Fruit fly (Drosophila melanogaster) whole organism, prepupa: ENCODE results near the gene CG6048.

Source experiments
- Blimp-1 ChIP-seq: fragments of 200-800 bp; sonication (Bioruptor generic); optimal IDR thresholded peaks from 3 replicates; lab custom pipeline; 2017; ENCODE audit warnings: missing biosample characterization, missing genetic modification characterization, mild to moderate bottlenecking, moderate library complexity, missing genetic modification reagents
- CG16779 ChIP-seq: fragments of 200-800 bp; sonication (Bioruptor generic); optimal IDR thresholded peaks from 3 replicates; lab custom pipeline; 2017; ENCODE audit warnings: missing biosample characterization, mild to moderate bottlenecking, missing genetic modification characterization
- CG34406 ChIP-seq: fragments of 200-800 bp; sonication (Bioruptor generic); optimal IDR thresholded peaks from 3 replicates; lab custom pipeline; 2016; ENCODE audit warnings: missing biosample characterization, missing genetic modification characterization
- CG4318 ChIP-seq: fragments of 200-800 bp; sonication (Bioruptor generic); optimal IDR thresholded peaks from 3 replicates; lab custom pipeline; 2017; ENCODE audit warnings: missing biosample characterization, mild to moderate bottlenecking, missing genetic modification characterization
- CG6792 ChIP-seq: fragments of 200-800 bp; sonication (Bioruptor generic); optimal IDR thresholded peaks from 3 replicates; lab custom pipeline; 2016; ENCODE audit warnings: missing biosample characterization, missing genetic modification characterization
- Eip75B ChIP-seq: fragments of 200-800 bp; sonication (Bioruptor generic); optimal IDR thresholded peaks from 3 replicates; lab custom pipeline; 2016; ENCODE audit warnings: missing biosample characterization, missing genetic modification characterization
- Gug ChIP-seq: fragments of 200-800 bp; sonication (Bioruptor generic); IDR thresholded peaks from 2 replicates; pipeline ENCODE4 v1.3.6; 2022; ENCODE audit warnings: missing biosample characterization, missing genetic modification characterization
- dsx ChIP-seq: fragments of 200-800 bp; optimal IDR thresholded peaks from 3 replicates; lab custom pipeline; 2019; ENCODE audit warnings: missing biosample characterization, mild to moderate bottlenecking, missing genetic modification characterization, moderate library complexity; ENCODE audit not compliant: poor library complexity, severe bottlenecking
- pdm3 ChIP-seq: fragments of 200-800 bp; sonication (Bioruptor generic); optimal IDR thresholded peaks from 3 replicates; lab custom pipeline; 2016; ENCODE audit warnings: missing biosample characterization, missing genetic modification characterization
- topi ChIP-seq: fragments of 200-800 bp; sonication (Bioruptor generic); optimal IDR thresholded peaks from 3 replicates; lab custom pipeline; 2016; ENCODE audit warnings: missing biosample characterization, missing genetic modification characterization

DNA sequence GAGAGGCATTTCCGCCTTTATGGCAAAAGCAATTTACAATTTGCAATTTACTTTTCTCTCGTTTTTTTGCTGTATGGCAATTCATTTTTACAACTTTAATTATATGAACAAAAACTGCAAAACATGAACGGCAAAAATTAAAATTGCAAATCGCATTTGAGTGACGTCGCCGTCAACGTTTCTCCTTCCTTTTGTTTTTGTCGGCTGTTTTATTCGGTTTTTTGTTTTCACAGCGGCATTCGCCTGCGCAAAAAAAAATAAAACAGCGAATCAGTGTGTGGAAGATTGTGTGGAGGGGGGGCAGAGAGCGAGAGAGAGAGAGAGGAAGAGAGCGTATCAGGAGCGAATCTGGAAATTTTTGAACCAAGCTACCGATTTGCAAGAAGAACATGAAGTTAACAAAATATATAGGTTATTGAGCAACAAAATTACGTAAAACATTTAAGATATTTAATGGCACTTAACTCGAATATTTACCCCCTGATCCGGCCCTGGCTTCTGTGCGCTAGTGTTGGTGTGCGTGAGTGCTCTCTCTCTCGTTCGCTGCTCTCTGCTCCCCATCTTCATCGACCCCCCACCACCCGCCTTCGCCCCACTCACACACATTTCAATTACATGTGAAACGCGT lies 33.8 kb upstream of the CG6048 start:
- TF ChIP-seq pdm3 (GFP tag; lab: Kevin White, UChicago) (peak; percentile 100), CG34406 (GFP tag; lab: Kevin White, UChicago) (peak; percentile 99), CG4318 (peak; percentile 99), CG6792 (GFP tag; lab: Kevin White, UChicago) (peak; percentile 100), dsx (GFP tag; lab: Kevin White, UChicago) (peak; percentile 98), Blimp-1 (GFP tag; lab: Kevin White, UChicago) (peak; percentile 96), topi (GFP tag; lab: Kevin White, UChicago) (peak; percentile 99), Eip75B (GFP tag; lab: Kevin White, UChicago) (peak; percentile 100), CG16779 (tag; lab: Kevin White, UChicago) (peak; percentile 99), Gug (GFP tag; lab: Robert Waterston, UW) (peak; percentile 99)
